Worm (Caenorhabditis elegans) whole organism, mixed stage, embryonic: ENCODE measurements around the gene bus-19.

Source experiments
- M03D4.4 ChIP-seq: sonication (generic microtip); optimal IDR thresholded peaks from 2 replicates; lab custom pipeline; 2017; ENCODE audit warnings: mild to moderate bottlenecking, missing genetic modification characterization, missing compliant biosample characterization
- ceh-83 ChIP-seq: fragments of 200-800 bp; sonication (Bioruptor generic); optimal IDR thresholded peaks from 2 replicates; lab custom pipeline; 2018; ENCODE audit warnings: mild to moderate bottlenecking, missing genetic modification characterization, missing compliant biosample characterization
- ces-1 ChIP-seq: fragments of 150-350 bp; optimal IDR thresholded peaks from 2 replicates; lab custom pipeline; 2014; ENCODE audit warnings: missing biosample characterization, missing genetic modification reagents, missing genetic modification characterization
- lin-13 ChIP-seq: fragments of 150-350 bp; optimal IDR thresholded peaks from 2 replicates; lab custom pipeline; 2014; ENCODE audit warnings: missing biosample characterization, missing genetic modification characterization
- lsy-2 ChIP-seq: fragments of 150-350 bp; optimal IDR thresholded peaks from 2 replicates; lab custom pipeline; 2014; ENCODE audit warnings: missing biosample characterization, missing genetic modification characterization
- mep-1 ChIP-seq: fragments of 150-350 bp; optimal IDR thresholded peaks from 2 replicates; lab custom pipeline; 2017; ENCODE audit warnings: missing biosample characterization, missing genetic modification reagents, missing genetic modification characterization, inconsistent platforms
- nhr-237 ChIP-seq: fragments of 150-350 bp; optimal IDR thresholded peaks from 2 replicates; lab custom pipeline; 2014; ENCODE audit warnings: missing biosample characterization, missing genetic modification characterization
- nhr-28 ChIP-seq: fragments of 150-350 bp; optimal IDR thresholded peaks from 2 replicates; lab custom pipeline; 2014; ENCODE audit warnings: missing biosample characterization, missing genetic modification characterization
- nhr-76 ChIP-seq: sonication (generic microtip); optimal IDR thresholded peaks from 2 replicates; lab custom pipeline; 2017; ENCODE audit warnings: missing biosample characterization, missing genetic modification characterization
- snpc-4 ChIP-seq: fragments of 150-350 bp; optimal IDR thresholded peaks from 2 replicates; lab custom pipeline; 2014; ENCODE audit warnings: missing biosample characterization, missing genetic modification characterization
- tbx-8 ChIP-seq: fragments of 200-800 bp; sonication (Bioruptor generic); optimal IDR thresholded peaks from 2 replicates; lab custom pipeline; 2018; ENCODE audit warnings: mild to moderate bottlenecking, missing genetic modification characterization, moderate library complexity, missing compliant biosample characterization
- unc-39 ChIP-seq: fragments of 150-350 bp; optimal IDR thresholded peaks from 2 replicates; lab custom pipeline; 2014; ENCODE audit warnings: missing biosample characterization, missing genetic modification characterization
- unc-62 ChIP-seq: fragments of 150-350 bp; optimal IDR thresholded peaks from 2 replicates; lab custom pipeline; 2014; ENCODE audit warnings: missing biosample characterization, missing genetic modification reagents, missing genetic modification characterization

DNA sequence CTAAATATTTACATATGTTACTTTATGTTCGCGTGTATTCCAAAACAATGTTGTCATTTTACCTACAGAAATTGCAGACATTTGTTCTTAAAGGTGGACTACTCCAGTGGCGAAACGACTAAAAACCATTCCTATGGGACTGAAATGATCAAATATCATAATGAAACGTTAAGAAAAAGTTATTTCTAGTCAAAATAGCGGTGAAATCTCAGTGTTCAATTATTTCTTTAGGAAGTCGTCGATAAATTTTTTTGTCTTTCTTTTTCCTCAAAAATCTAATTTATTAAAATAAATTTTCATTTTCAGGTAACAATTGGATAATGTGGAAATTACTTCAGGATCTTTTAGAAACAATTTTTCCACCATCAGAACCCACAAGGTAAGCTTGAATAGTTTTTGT lies 36.5 kb upstream of the bus-19 start, which contains the start of gene C44H9.4:
- no peak for TF ChIP-seq lin-13 (tag; lab: Kevin White, UChicago)
- TF ChIP-seq nhr-28 (tag; lab: Kevin White, UChicago): no peak
- TF ChIP-seq nhr-76 (tag; lab: Kevin White, UChicago): no peak
- TF ChIP-seq mep-1 (tag; lab: Kevin White, UChicago): no peak
- no peak for TF ChIP-seq unc-62 (GFP tag; lab: Kevin White, UChicago)
- TF ChIP-seq tbx-8 (GFP tag; lab: Kevin White, UChicago): no peak
- no peak for TF ChIP-seq nhr-237 (tag; lab: Kevin White, UChicago)
- TF ChIP-seq unc-39 (tag; lab: Kevin White, UChicago): no peak
- no peak for TF ChIP-seq M03D4.4
- no peak for TF ChIP-seq ceh-83
- no peak for TF ChIP-seq lsy-2 (tag; lab: Kevin White, UChicago)
- TF ChIP-seq snpc-4 (tag; lab: Kevin White, UChicago): no peak
- no peak for TF ChIP-seq ces-1
